Fruit fly (Drosophila melanogaster): ENCODE data around the gene CG7829.

Gene CG7829

dm6 chr3R:29772090-29772794, 45.3 kb downstream of the CG7829 start (continued):
- TF ChIP-seq D19B (GFP tag; optimal IDR thresholded peaks at IDR 0.05) (peak; percentile 42), al (GFP tag; IDR thresholded peaks at IDR 0.05) (0 out of 2 replicates have a peak, but pooled peaks have one; percentile 22), chinmo (GFP tag; IDR thresholded peaks at IDR 0.05; ENCODE audit: partially characterized antibody) (0 out of 4 replicates have a peak, but pooled peaks have one; percentile 8), tin (GFP tag; optimal IDR thresholded peaks at IDR 0.05) (peak; percentile 23), CTCF (GFP tag; optimal IDR thresholded peaks at IDR 0.05) (no peak), CG17385 (GFP tag; optimal IDR thresholded peaks at IDR 0.05) (no peak), CG10274 (GFP tag; optimal IDR thresholded peaks at IDR 0.05) (peak; percentile 15), bigmax (GFP tag; optimal IDR thresholded peaks at IDR 0.05) (no peak), CG15011 (GFP tag; optimal IDR thresholded peaks at IDR 0.05) (peak; percentile 8), CG11723 (GFP tag; optimal IDR thresholded peaks at IDR 0.05) (peak; percentile 30), CG17612 (GFP tag; IDR thresholded peaks at IDR 0.05) (no peak), Sry-δ (GFP tag; optimal IDR thresholded peaks at IDR 0.05) (peak; percentile 3), nmo (GFP tag; optimal IDR thresholded peaks at IDR 0.05) (peak; percentile 36), Ets65A (GFP tag) (peak; percentile 94), ewg (GFP tag; optimal IDR thresholded peaks at IDR 0.05) (no peak), CG6813 (GFP tag; optimal IDR thresholded peaks at IDR 0.05) (no peak), eve (GFP tag; optimal IDR thresholded peaks at IDR 0.05) (no peak), Six4 (GFP tag; optimal IDR thresholded peaks at IDR 0.05) (peak; percentile 19), Sox102F (GFP tag; optimal IDR thresholded peaks at IDR 0.05) (peak; percentile 5), CG18262 (tag; optimal IDR thresholded peaks at IDR 0.05) (peak; percentile 61), Mrtf (GFP tag; IDR thresholded peaks at IDR 0.05) (0 out of 3 replicates have a peak, but pooled peaks have one; percentile 39), CG14710 (tag; optimal IDR thresholded peaks at IDR 0.05) (peak; percentile 61), CG8359 (GFP tag; optimal IDR thresholded peaks at IDR 0.05; ENCODE audit: borderline replicate concordance) (peak; percentile 61), CG11696 (GFP tag; IDR thresholded peaks at IDR 0.05) (no peak), CG1603 (tag; optimal IDR thresholded peaks at IDR 0.05) (no peak), CG6689 (GFP tag; IDR thresholded peaks at IDR 0.05) (peak; percentile 43; the same call in 1 of the 2 replicates), lov (optimal IDR thresholded peaks at IDR 0.05) (no peak), lov (GFP tag; IDR thresholded peaks at IDR 0.05) (no peak), cwo (GFP tag; optimal IDR thresholded peaks at IDR 0.05) (no peak), pzg (GFP tag; optimal IDR thresholded peaks at IDR 0.05) (peak; percentile 4), CG7786 (GFP tag; optimal IDR thresholded peaks at IDR 0.05) (no peak), CG3995 (GFP tag; optimal IDR thresholded peaks at IDR 0.05) (peak; percentile 2), CG12744 (GFP tag; optimal IDR thresholded peaks at IDR 0.05) (no peak), yki (optimal IDR thresholded peaks at IDR 0.05) (peak; percentile 59), CG4424 (GFP tag; optimal IDR thresholded peaks at IDR 0.05) (peak; percentile 62), Oaz (GFP tag; IDR thresholded peaks at IDR 0.05) (no peak), CG33557 (GFP tag; optimal IDR thresholded peaks at IDR 0.05) (no peak), lilli (GFP tag; optimal IDR thresholded peaks at IDR 0.05) (peak; percentile 20), Spps (tag; optimal IDR thresholded peaks at IDR 0.05) (no peak), ase (GFP tag; IDR thresholded peaks at IDR 0.05) (no peak), CG12659 (GFP tag; optimal IDR thresholded peaks at IDR 0.05) (peak; percentile 24), Hsf (GFP tag; optimal IDR thresholded peaks at IDR 0.05) (peak; percentile 8), inv (GFP tag; IDR thresholded peaks at IDR 0.05; ENCODE audit: partially characterized antibody) (no peak), BEAF-32 (GFP tag; optimal IDR thresholded peaks at IDR 0.05) (peak; percentile 64), lola (GFP tag; optimal IDR thresholded peaks at IDR 0.05) (peak in 1 of 3 experiments; percentile 69), CG4820 (GFP tag; optimal IDR thresholded peaks at IDR 0.05) (peak; percentile 33), tna (GFP tag; IDR thresholded peaks at IDR 0.05; ENCODE audit: partially characterized antibody) (no peak), ken (GFP tag; IDR thresholded peaks at IDR 0.05) (peak; percentile 39; the same call in 1 of the 3 replicates), vnd (GFP tag; IDR thresholded peaks at IDR 0.05; ENCODE audit: partially characterized antibody) (0 out of 3 replicates have a peak, but pooled peaks have one; percentile 21)

All from whole organism, embryonic.